Worm (Caenorhabditis elegans) whole organism, young adult: Measurements from ENCODE around the gene F54F2.9.

Experiments used
- dox-1 ChIP-seq: fragments of 200-800 bp; sonication (Bioruptor generic); IDR thresholded peaks from 2 replicates; pipeline ENCODE4 v1.3.6; 2022; ENCODE audit warnings: missing genetic modification reagents, missing genetic modification characterization, missing compliant biosample characterization
- him-1 ChIP-seq: sonication (generic microtip); optimal IDR thresholded peaks from 2 replicates; lab custom pipeline; 2016; ENCODE audit warnings: missing genotype, missing genetic modification reagents, missing genetic modification characterization, missing compliant biosample characterization
- hlh-26 ChIP-seq: fragments of 200-800 bp; sonication (Bioruptor generic); conservative IDR thresholded peaks from 2 replicates; pipeline ENCODE4 v1.3.6; 2022; ENCODE audit warnings: missing genetic modification reagents, missing genetic modification characterization, missing compliant biosample characterization
- sea-2 ChIP-seq: fragments of 200-800 bp; sonication (Bioruptor generic); IDR thresholded peaks from 2 replicates; pipeline ENCODE4 v1.3.6; 2022; ENCODE audit warnings: missing genetic modification characterization, missing compliant biosample characterization

DNA sequence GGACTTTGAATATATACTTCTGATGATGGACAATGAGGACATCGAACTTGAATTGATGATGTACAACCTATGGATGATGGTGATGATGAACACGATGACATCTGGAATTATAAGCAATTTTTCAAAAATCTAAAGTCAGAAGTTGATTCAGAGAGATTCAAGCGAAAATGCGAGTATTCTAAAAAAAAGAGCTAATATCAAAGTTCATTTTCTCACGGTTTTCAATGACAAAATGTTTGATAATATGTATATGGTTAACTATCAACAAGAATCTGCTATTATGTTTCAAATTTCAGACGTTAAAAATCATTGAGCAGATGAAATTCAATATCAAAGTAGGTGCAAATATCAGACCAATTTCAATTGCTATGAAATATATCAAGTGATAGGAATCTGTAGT is 47.1 kb downstream of the F54F2.9 start, which contains the start of gene K02D10.4:
- TF ChIP-seq hlh-26 (GFP tag; lab: Robert Waterston, UW) (no peak), sea-2 (no peak), dox-1 (no peak), him-1 (tag; lab: Kevin White, UChicago) (no peak)
